Worm (Caenorhabditis elegans): ENCODE results near the gene Y39B6A.43.
A peak's percentile ranks its signal among the peaks of the same experiment; 100 is the strongest.

Gene Y39B6A.43

ce11 chrV:19001016-19001415 lies 33.4 kb upstream of the Y39B6A.43 start, which contains the start of gene Y39B6A.34:
TSS of gene Y39B6A.34 (plus strand) at chrV:19001018.
- TF ChIP-seq K02D7.2 (tag; optimal IDR thresholded peaks at IDR 0.05) (peak; percentile 1), fkh-6 (tag; optimal IDR thresholded peaks at IDR 0.05) (no peak), C08G9.2 (tag; optimal IDR thresholded peaks at IDR 0.05) (no peak), unc-86 (tag; optimal IDR thresholded peaks at IDR 0.05) (peak; percentile 27), C38D4.7 (GFP tag; optimal IDR thresholded peaks at IDR 0.05) (no peak), unc-42 (tag; optimal IDR thresholded peaks at IDR 0.05) (peak; percentile 23), ztf-16 (tag; optimal IDR thresholded peaks at IDR 0.05) (no peak), elt-2 (tag; optimal IDR thresholded peaks at IDR 0.05) (peak; percentile 16), syd-9 (tag; optimal IDR thresholded peaks at IDR 0.05) (no peak), nfya-1 (tag; optimal IDR thresholded peaks at IDR 0.05) (peak; percentile 5), ets-4 (tag; optimal IDR thresholded peaks at IDR 0.05) (no peak)

ce11 chrV:19000542-19000941 lies 32.9 kb upstream of the Y39B6A.43 start:
- TF ChIP-seq ceh-19 (GFP tag; optimal IDR thresholded peaks at IDR 0.05) = no peak
- TF ChIP-seq hlh-13 (GFP tag; optimal IDR thresholded peaks at IDR 0.05) = no peak
- TF ChIP-seq elt-2 (tag; optimal IDR thresholded peaks at IDR 0.05) = no peak
- TF ChIP-seq ztf-16 (tag; optimal IDR thresholded peaks at IDR 0.05) = no peak
- no peak for TF ChIP-seq ceh-30 (tag; optimal IDR thresholded peaks at IDR 0.05)
- TF ChIP-seq K09A11.1 (tag; optimal IDR thresholded peaks at IDR 0.05; ENCODE audit: insufficient read depth) = no peak
- TF ChIP-seq zip-5 (tag; optimal IDR thresholded peaks at IDR 0.05) = no peak
- TF ChIP-seq ceh-22 (tag; optimal IDR thresholded peaks at IDR 0.05) = no peak
- no peak for TF ChIP-seq hlh-15 (tag; optimal IDR thresholded peaks at IDR 0.05)
- TF ChIP-seq fax-1 (tag; optimal IDR thresholded peaks at IDR 0.05) = no peak
- no peak for TF ChIP-seq tbx-7 (tag; optimal IDR thresholded peaks at IDR 0.05)
- TF ChIP-seq fkh-6 (tag; optimal IDR thresholded peaks at IDR 0.05) = no peak

- TF ChIP-seq ceh-2 (tag; optimal IDR thresholded peaks at IDR 0.05) = no peak
- TF ChIP-seq hlh-6 (tag; optimal IDR thresholded peaks at IDR 0.05) = no peak
- TF ChIP-seq tbx-2 (tag; optimal IDR thresholded peaks at IDR 0.05) = no peak
- TF ChIP-seq lin-11 (tag; optimal IDR thresholded peaks at IDR 0.05) = no peak
- TF ChIP-seq elt-2 (tag; optimal IDR thresholded peaks at IDR 0.05) = no peak
- TF ChIP-seq ref-2 (tag; optimal IDR thresholded peaks at IDR 0.05) = no peak
- no peak for TF ChIP-seq fax-1 (tag; optimal IDR thresholded peaks at IDR 0.05)
- no peak for TF ChIP-seq T23F11.4 (GFP tag; optimal IDR thresholded peaks at IDR 0.05)
- no peak for TF ChIP-seq K02D7.2 (tag; optimal IDR thresholded peaks at IDR 0.05)
- no peak for TF ChIP-seq ceh-18 (tag; optimal IDR thresholded peaks at IDR 0.05)
- TF ChIP-seq dve-1 (tag; optimal IDR thresholded peaks at IDR 0.05) = no peak
- no peak for TF ChIP-seq ceh-30 (tag; optimal IDR thresholded peaks at IDR 0.05)
These were observed 30.4 kb upstream of the Y39B6A.43 start, which contains the start of gene tgt-2 for ce11 chrV:18998045-18998444. TSS of gene tgt-2 (plus strand) at chrV:18998345.

- TF ChIP-seq ceh-48 (tag; optimal IDR thresholded peaks at IDR 0.05) (peak; percentile 74), K02D7.2 (tag; optimal IDR thresholded peaks at IDR 0.05) (no peak)
These were observed 25.9 kb upstream of the Y39B6A.43 start, which contains the start of gene gtf-2F2 for ce11 chrV:18993535-18993990. TSS of gene gtf-2F2 (plus strand) at chrV:18993940.

- TF ChIP-seq elt-2 (tag; optimal IDR thresholded peaks at IDR 0.05) (no peak), hlh-6 (tag; optimal IDR thresholded peaks at IDR 0.05) (no peak), sdc-2 (tag; optimal IDR thresholded peaks at IDR 0.05) (no peak), nhr-232 (tag; optimal IDR thresholded peaks at IDR 0.05) (no peak)
These were observed 25.4 kb upstream of the Y39B6A.43 start for ce11 chrV:18993017-18993416.

- TF ChIP-seq nhr-232 (tag; optimal IDR thresholded peaks at IDR 0.05) (no peak), nhr-11 (tag; optimal IDR thresholded peaks at IDR 0.05) (no peak), sdc-2 (tag; optimal IDR thresholded peaks at IDR 0.05) (no peak), ama-1 (optimal IDR thresholded peaks at IDR 0.05) (no peak), hlh-15 (tag; optimal IDR thresholded peaks at IDR 0.05) (no peak), ceh-34 (tag; optimal IDR thresholded peaks at IDR 0.05) (no peak), ceh-31 (tag; optimal IDR thresholded peaks at IDR 0.05) (no peak), ceh-14 (tag; optimal IDR thresholded peaks at IDR 0.05) (no peak), eyg-1 (tag; optimal IDR thresholded peaks at IDR 0.05) (no peak), sox-4 (tag; optimal IDR thresholded peaks at IDR 0.05) (no peak), che-1 (tag; optimal IDR thresholded peaks at IDR 0.05) (no peak), C38D4.7 (GFP tag; optimal IDR thresholded peaks at IDR 0.05) (no peak), npax-4 (tag; optimal IDR thresholded peaks at IDR 0.05) (no peak), elt-4 (tag; optimal IDR thresholded peaks at IDR 0.05) (no peak), mec-3 (tag; optimal IDR thresholded peaks at IDR 0.05; ENCODE audit: borderline replicate concordance) (no peak)
These were observed 23.3 kb upstream of the Y39B6A.43 start for ce11 chrV:18990958-18991357.

Measured in whole organism, late embryonic.